Fruit fly (Drosophila melanogaster): ENCODE results near the gene CG14562.

dm6 chr3L:21930179-21930578, 11.8 kb upstream of the CG14562 start:
- TF ChIP-seq fru (optimal IDR thresholded peaks at IDR 0.05) (no peak), CG8281 (tag; optimal IDR thresholded peaks at IDR 0.05) (no peak), gsb (GFP tag; IDR thresholded peaks at IDR 0.05) (no peak), gem (tag; optimal IDR thresholded peaks at IDR 0.05) (no peak)

All from whole organism, embryonic.